Comparison of ENCODE assay signal across 5 fruit fly cellular contexts in the genomic region with DNA sequence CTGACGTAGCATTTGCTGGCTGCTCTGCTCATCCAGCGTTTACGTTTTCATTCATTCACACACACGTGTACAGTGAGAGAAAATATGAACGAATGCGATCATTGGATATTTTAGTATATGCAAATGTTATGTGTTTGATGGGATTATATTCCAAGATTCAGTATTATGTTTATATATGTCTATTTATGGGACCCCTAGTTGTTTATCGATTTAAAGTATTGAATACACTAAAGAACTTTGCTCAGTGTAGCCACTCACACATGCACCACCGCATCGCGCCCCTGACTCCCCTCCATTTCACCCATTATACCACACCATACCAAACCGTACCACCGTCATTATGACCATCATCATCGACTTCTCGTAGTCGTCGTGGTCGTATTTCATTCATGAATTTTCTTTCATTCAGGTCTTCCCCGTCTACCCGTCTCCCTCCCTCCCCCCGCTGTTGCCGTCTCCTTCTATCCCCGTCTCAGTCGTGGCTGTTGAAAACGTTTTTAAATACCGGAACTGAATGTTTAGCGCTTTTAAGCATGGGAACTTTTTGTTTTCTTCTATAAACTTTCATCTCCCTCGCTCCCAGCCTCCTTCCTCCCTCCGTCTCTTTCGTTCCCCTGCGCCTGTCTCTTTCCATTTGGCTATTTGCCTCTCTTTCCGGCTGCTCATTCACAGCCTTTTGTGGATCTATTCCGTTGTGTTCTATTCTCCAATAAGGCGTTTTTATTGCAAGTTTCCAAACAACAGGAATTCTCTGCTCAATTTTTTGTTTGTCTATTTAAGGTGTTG.
TF ChIP-seq lines count a peak whose summit lies in the region.

No protein-coding gene starts in this region.

TF ChIP-seq in whole organism, adult, 20 proteins besides CTCF, POLR2A, EP300 and RAD21 (continued from another document):
- TF ChIP-seq CG14711 (tag; optimal IDR thresholded peaks at IDR 0.05; lab: Kevin White, UChicago) (peak; percentile 75), pad (GFP tag; optimal IDR thresholded peaks at IDR 0.05; lab: Kevin White, UChicago) (peak; percentile 51), tj (GFP tag; optimal IDR thresholded peaks at IDR 0.05; lab: Kevin White, UChicago) (peak; percentile 87), bab1 (GFP tag; optimal IDR thresholded peaks at IDR 0.05; lab: Kevin White, UChicago) (peak; percentile 85)

TF ChIP-seq in whole organism, embryonic, 481 proteins besides CTCF, POLR2A, EP300 and RAD21 (continued from another document and continues in another):
- TF ChIP-seq CG11695 (GFP tag; IDR thresholded peaks at IDR 0.05; lab: Robert Waterston, UW) (peak; percentile 95), CG6254 (GFP tag; optimal IDR thresholded peaks at IDR 0.05; lab: Kevin White, UChicago) (peak; percentile 96), CG8924 (tag; optimal IDR thresholded peaks at IDR 0.05; lab: Kevin White, UChicago) (peak; percentile 98), CG2129 (GFP tag; IDR thresholded peaks at IDR 0.05; lab: Robert Waterston, UW; ENCODE audit: partially characterized antibody) (no peak), ash1 (GFP tag; optimal IDR thresholded peaks at IDR 0.05; lab: Kevin White, UChicago) (no peak), croc (GFP tag; conservative IDR thresholded peaks at IDR 0.05; lab: Robert Waterston, UW) (peak; percentile 97), ewg (GFP tag; optimal IDR thresholded peaks at IDR 0.05; lab: Kevin White, UChicago) (peak; percentile 95), dmrt11E (tag; optimal IDR thresholded peaks at IDR 0.05; lab: Kevin White, UChicago) (peak; percentile 99), CG18476 (GFP tag; optimal IDR thresholded peaks at IDR 0.05; lab: Kevin White, UChicago) (peak; percentile 90), peb (GFP tag; IDR thresholded peaks at IDR 0.05; lab: Robert Waterston, UW) (peak; percentile 94), caup (GFP tag; optimal IDR thresholded peaks at IDR 0.05; lab: Kevin White, UChicago; ENCODE audit: severe bottlenecking) (peak; percentile 92), CG9727 (GFP tag; optimal IDR thresholded peaks at IDR 0.05; lab: Kevin White, UChicago) (peak; percentile 96), knrl (GFP tag; IDR thresholded peaks at IDR 0.05; lab: Robert Waterston, UW; ENCODE audit: partially characterized antibody) (no peak), ind (GFP tag; optimal IDR thresholded peaks at IDR 0.05; lab: Kevin White, UChicago) (peak; percentile 95), HmgZ (tag; optimal IDR thresholded peaks at IDR 0.05; lab: Kevin White, UChicago) (peak; percentile 96), HmgD (GFP tag; optimal IDR thresholded peaks at IDR 0.05; lab: Kevin White, UChicago) (peak; percentile 84), CG14050 (GFP tag; IDR thresholded peaks at IDR 0.05; lab: Robert Waterston, UW) (peak; percentile 94), CG11723 (GFP tag; optimal IDR thresholded peaks at IDR 0.05; lab: Kevin White, UChicago) (peak; percentile 95), CG13287 (GFP tag; IDR thresholded peaks at IDR 0.05; lab: Robert Waterston, UW; ENCODE audit: partially characterized antibody) (no peak), Aef1 (GFP tag; IDR thresholded peaks at IDR 0.05; lab: Robert Waterston, UW) (peak; percentile 94), wor (GFP tag; IDR thresholded peaks at IDR 0.05; lab: Robert Waterston, UW) (peak; percentile 96), CG1832 (GFP tag; optimal IDR thresholded peaks at IDR 0.05; lab: Kevin White, UChicago) (peak; percentile 91), Ravus (GFP tag; IDR thresholded peaks at IDR 0.05; lab: Robert Waterston, UW) (peak; percentile 91), CG11085 (GFP tag; IDR thresholded peaks at IDR 0.05; lab: Robert Waterston, UW) (peak; percentile 88), HLH3B (GFP tag; IDR thresholded peaks at IDR 0.05; lab: Robert Waterston, UW) (peak; percentile 98), CG14965 (GFP tag; optimal IDR thresholded peaks at IDR 0.05; lab: Kevin White, UChicago; ENCODE audit: borderline replicate concordance) (peak; percentile 81), PHDP (tag; optimal IDR thresholded peaks at IDR 0.05; lab: Kevin White, UChicago) (peak; percentile 97), gcm (GFP tag; optimal IDR thresholded peaks at IDR 0.05; lab: Kevin White, UChicago) (peak; percentile 96)

TF ChIP-seq in whole organism, prepupa, 60 proteins besides CTCF, POLR2A, EP300 and RAD21 (continued from another document and continues in another):
- TF ChIP-seq Sox102F (GFP tag; optimal IDR thresholded peaks at IDR 0.05; lab: Kevin White, UChicago) (peak; percentile 80), CG32006 (GFP tag; optimal IDR thresholded peaks at IDR 0.05; lab: Kevin White, UChicago) (peak; percentile 96), Eip78C (GFP tag; lab: Kevin White, UChicago) (peak; percentile 95), CG6276 (GFP tag; optimal IDR thresholded peaks at IDR 0.05; lab: Kevin White, UChicago) (peak; percentile 86), Blimp-1 (GFP tag; optimal IDR thresholded peaks at IDR 0.05; lab: Kevin White, UChicago) (peak; percentile 7), CG9139 (GFP tag; optimal IDR thresholded peaks at IDR 0.05; lab: Kevin White, UChicago) (peak; percentile 78), esn (GFP tag; optimal IDR thresholded peaks at IDR 0.05; lab: Kevin White, UChicago) (peak; percentile 83), CG8632 (GFP tag; optimal IDR thresholded peaks at IDR 0.05; lab: Kevin White, UChicago) (peak; percentile 80), Gug (GFP tag; IDR thresholded peaks at IDR 0.05; lab: Robert Waterston, UW) (peak; percentile 92), Sox14 (GFP tag; optimal IDR thresholded peaks at IDR 0.05; lab: Kevin White, UChicago) (peak; percentile 85), CG11762 (GFP tag; optimal IDR thresholded peaks at IDR 0.05; lab: Kevin White, UChicago; ENCODE audit: insufficient read depth) (peak; percentile 80), net (GFP tag; optimal IDR thresholded peaks at IDR 0.05; lab: Kevin White, UChicago) (peak; percentile 85), CG8119 (GFP tag; IDR thresholded peaks at IDR 0.05; lab: Robert Waterston, UW) (peak; percentile 94), CG3919 (GFP tag; optimal IDR thresholded peaks at IDR 0.05; lab: Kevin White, UChicago) (peak; percentile 89), Hr38 (GFP tag; optimal IDR thresholded peaks at IDR 0.05; lab: Kevin White, UChicago) (no peak), CG11902 (GFP tag; optimal IDR thresholded peaks at IDR 0.05; lab: Kevin White, UChicago) (peak; percentile 77), Eip93F (GFP tag; optimal IDR thresholded peaks at IDR 0.05; lab: Kevin White, UChicago) (no peak), cyc (GFP tag; optimal IDR thresholded peaks at IDR 0.05; lab: Kevin White, UChicago) (peak; percentile 82), CG16779 (tag; optimal IDR thresholded peaks at IDR 0.05; lab: Kevin White, UChicago) (peak; percentile 79), Hr4 (GFP tag; optimal IDR thresholded peaks at IDR 0.05; lab: Kevin White, UChicago) (peak; percentile 96), spab (GFP tag; optimal IDR thresholded peaks at IDR 0.05; lab: Kevin White, UChicago) (peak; percentile 79), dsx (GFP tag; optimal IDR thresholded peaks at IDR 0.05; lab: Kevin White, UChicago; ENCODE audit: poor library complexity, severe bottlenecking) (peak; percentile 88), CG11294 (GFP tag; IDR thresholded peaks at IDR 0.05; lab: Robert Waterston, UW) (peak; percentile 73), Lpt (GFP tag; optimal IDR thresholded peaks at IDR 0.05; lab: Kevin White, UChicago) (peak; percentile 87), CG1621 (tag; optimal IDR thresholded peaks at IDR 0.05; lab: Kevin White, UChicago) (peak; percentile 86), CG7368 (GFP tag; optimal IDR thresholded peaks at IDR 0.05; lab: Kevin White, UChicago) (peak; percentile 79), OdsH (GFP tag; optimal IDR thresholded peaks at IDR 0.05; lab: Kevin White, UChicago) (peak; percentile 90), fd59A (GFP tag; optimal IDR thresholded peaks at IDR 0.05; lab: Kevin White, UChicago) (peak; percentile 85), CG6854 (GFP tag; optimal IDR thresholded peaks at IDR 0.05; lab: Kevin White, UChicago) (peak; percentile 38), CG6792 (GFP tag; optimal IDR thresholded peaks at IDR 0.05; lab: Kevin White, UChicago) (peak; percentile 86)

TF ChIP-seq in whole organism, pupa, 21 proteins besides CTCF, POLR2A, EP300 and RAD21 (continued from another document):
- TF ChIP-seq rn (GFP tag; IDR thresholded peaks at IDR 0.05; lab: Robert Waterston, UW) (peak; percentile 58; the same call in 1 of the 2 replicates), gl (tag; optimal IDR thresholded peaks at IDR 0.05; lab: Kevin White, UChicago) (peak; percentile 68), Ets98B (GFP tag; IDR thresholded peaks at IDR 0.05; lab: Robert Waterston, UW) (peak; percentile 90)
TF ChIP-seq in whole organism, pupa: peak in this region for 21.

TF ChIP-seq in whole organism, wandering third instar larva, 38 proteins besides CTCF, POLR2A, EP300 and RAD21 (continued from another document):
- TF ChIP-seq dsf (GFP tag; optimal IDR thresholded peaks at IDR 0.05; lab: Kevin White, UChicago; ENCODE audit: borderline replicate concordance) (no peak), Myc (optimal IDR thresholded peaks at IDR 0.05; lab: Kevin White, UChicago) (no peak), fru (GFP tag; optimal IDR thresholded peaks at IDR 0.05; lab: Kevin White, UChicago) (peak; percentile 79), dl (GFP tag; optimal IDR thresholded peaks at IDR 0.05; lab: Kevin White, UChicago; ENCODE audit: insufficient read depth in 1 of 2, partially characterized antibody in 2 of 2) (no peak), ey (GFP tag; optimal IDR thresholded peaks at IDR 0.05; lab: Kevin White, UChicago) (peak; percentile 81), foxo (GFP tag; optimal IDR thresholded peaks at IDR 0.05; lab: Kevin White, UChicago) (peak in 1 of 2 experiments; percentile 84), Mio (GFP tag; optimal IDR thresholded peaks at IDR 0.05; lab: Kevin White, UChicago) (no peak), Hnf4 (GFP tag; optimal IDR thresholded peaks at IDR 0.05; lab: Kevin White, UChicago) (peak; percentile 71), HLH106 (tag; optimal IDR thresholded peaks at IDR 0.05; lab: Kevin White, UChicago) (peak; percentile 75), rgr (GFP tag; optimal IDR thresholded peaks at IDR 0.05; lab: Kevin White, UChicago) (peak; percentile 83), tai (GFP tag; optimal IDR thresholded peaks at IDR 0.05; lab: Kevin White, UChicago) (peak; percentile 30), pan (optimal IDR thresholded peaks at IDR 0.05; lab: Kevin White, UChicago) (no peak), lola (GFP tag; optimal IDR thresholded peaks at IDR 0.05; lab: Kevin White, UChicago) (no peak), psq (GFP tag; optimal IDR thresholded peaks at IDR 0.05; lab: Kevin White, UChicago) (peak; percentile 72), N (GFP tag; optimal IDR thresholded peaks at IDR 0.05; lab: Kevin White, UChicago) (no peak), brk (GFP tag; optimal IDR thresholded peaks at IDR 0.05; lab: Kevin White, UChicago) (peak; percentile 44), Dif (GFP tag; optimal IDR thresholded peaks at IDR 0.05; lab: Kevin White, UChicago; ENCODE audit: partially characterized antibody) (no peak), Jra (GFP tag; optimal IDR thresholded peaks at IDR 0.05; lab: Kevin White, UChicago) (peak; percentile 29), GATAd (GFP tag; optimal IDR thresholded peaks at IDR 0.05; lab: Kevin White, UChicago) (no peak)
TF ChIP-seq in whole organism, wandering third instar larva: peak in this region for 21.
